Worm (Caenorhabditis elegans): Measurements from ENCODE around the gene T12A7.10.
A peak's percentile ranks its signal among the peaks of the same experiment; 100 is the strongest.

The T12A7.10 gene

ce11 chrIV:11773692-11774225 is 18.9 kb upstream of the T12A7.10 start, which contains the start of gene lips-5:
Gene lips-5, minus strand, starts transcription at chrIV:11773742.
- no peak for TF ChIP-seq nhr-85 (tag)
- TF ChIP-seq elt-2 (tag; optimal IDR thresholded peaks at IDR 0.05): peak; percentile 30
- no peak for TF ChIP-seq grh-1 (GFP tag; IDR thresholded peaks at IDR 0.05)
- TF ChIP-seq unc-130 (tag; optimal IDR thresholded peaks at IDR 0.05): no peak
- TF ChIP-seq swsn-7 (tag; optimal IDR thresholded peaks at IDR 0.05): no peak

ce11 chrIV:11772119-11772518 is 17.2 kb upstream of the T12A7.10 start:
- TF ChIP-seq elt-2 (tag; optimal IDR thresholded peaks at IDR 0.05): no peak
- no peak for TF ChIP-seq egl-13 (tag; optimal IDR thresholded peaks at IDR 0.05)
- TF ChIP-seq lir-3 (tag; optimal IDR thresholded peaks at IDR 0.05; ENCODE audit: poor library complexity): no peak
- TF ChIP-seq efl-1 (optimal IDR thresholded peaks at IDR 0.05): no peak
- TF ChIP-seq efl-1 (GFP tag; optimal IDR thresholded peaks at IDR 0.05 in 1 of 2): peak in 1 of 2 experiments; percentile 94
- no peak for TF ChIP-seq dsc-1 (tag; optimal IDR thresholded peaks at IDR 0.05)

- TF ChIP-seq ztf-11 (tag; optimal IDR thresholded peaks at IDR 0.05): no peak
- TF ChIP-seq lin-14 (GFP tag; optimal IDR thresholded peaks at IDR 0.05): peak; percentile 10
- peak; percentile 70 for TF ChIP-seq tlp-1 (tag; optimal IDR thresholded peaks at IDR 0.05)
- peak; percentile 84 for TF ChIP-seq pqm-1 (tag; optimal IDR thresholded peaks at IDR 0.05)
- TF ChIP-seq elt-2 (tag; optimal IDR thresholded peaks at IDR 0.05): peak; percentile 82
Measured at ce11 chrIV:11771064-11771463, 16.2 kb upstream of the T12A7.10 start.

- TF ChIP-seq ceh-90 (tag; optimal IDR thresholded peaks at IDR 0.05): no peak
- no peak for TF ChIP-seq ama-1 (optimal IDR thresholded peaks at IDR 0.05)
- no peak for TF ChIP-seq sptf-1 (tag; optimal IDR thresholded peaks at IDR 0.05)
Measured at ce11 chrIV:11769769-11770168, 14.9 kb upstream of the T12A7.10 start.

ce11 chrIV:11765507-11765906 is 10.6 kb upstream of the T12A7.10 start:
- TF ChIP-seq dsc-1 (tag; optimal IDR thresholded peaks at IDR 0.05) (peak; percentile 85), ztf-11 (tag; optimal IDR thresholded peaks at IDR 0.05) (no peak), mep-1 (tag; optimal IDR thresholded peaks at IDR 0.05) (peak; percentile 28), ama-1 (optimal IDR thresholded peaks at IDR 0.05) (no peak), hlh-4 (tag; optimal IDR thresholded peaks at IDR 0.05) (no peak), sox-4 (tag; optimal IDR thresholded peaks at IDR 0.05) (peak; percentile 3), mab-9 (GFP tag; IDR thresholded peaks at IDR 0.05) (no peak), nhr-20 (tag; optimal IDR thresholded peaks at IDR 0.05) (peak; percentile 42), fkh-10 (GFP tag; optimal IDR thresholded peaks at IDR 0.05) (peak; percentile 60), mdl-1 (tag; optimal IDR thresholded peaks at IDR 0.05) (no peak), swsn-7 (tag; optimal IDR thresholded peaks at IDR 0.05) (peak; percentile 73), ztf-4 (tag; optimal IDR thresholded peaks at IDR 0.05) (no peak), elt-3 (tag; optimal IDR thresholded peaks at IDR 0.05) (no peak), C16A3.4 (tag; optimal IDR thresholded peaks at IDR 0.05) (no peak), tbx-2 (tag; optimal IDR thresholded peaks at IDR 0.05) (peak; percentile 57), unc-30 (tag; optimal IDR thresholded peaks at IDR 0.05) (peak; percentile 35), nhr-76 (tag; optimal IDR thresholded peaks at IDR 0.05) (no peak), C04F5.9 (tag; optimal IDR thresholded peaks at IDR 0.05) (no peak), nhr-90 (tag; optimal IDR thresholded peaks at IDR 0.05; ENCODE audit: poor library complexity) (no peak), lsy-2 (tag; optimal IDR thresholded peaks at IDR 0.05) (peak; percentile 56 to 58), lin-39 (tag; optimal IDR thresholded peaks at IDR 0.05) (no peak), efl-1 (optimal IDR thresholded peaks at IDR 0.05) (peak in 1 of 2 experiments; percentile 31), efl-1 (GFP tag; optimal IDR thresholded peaks at IDR 0.05 in 1 of 2) (no peak), fos-1 (tag; optimal IDR thresholded peaks at IDR 0.05) (no peak), alr-1 (tag; optimal IDR thresholded peaks at IDR 0.05; ENCODE audit: borderline replicate concordance) (no peak), hlh-17 (GFP tag; optimal IDR thresholded peaks at IDR 0.05; ENCODE audit: borderline replicate concordance) (no peak), nhr-28 (tag; optimal IDR thresholded peaks at IDR 0.05) (no peak), ces-1 (GFP tag; optimal IDR thresholded peaks at IDR 0.05) (peak; percentile 47), nhr-77 (tag; optimal IDR thresholded peaks at IDR 0.05) (no peak), nhr-237 (tag; optimal IDR thresholded peaks at IDR 0.05) (no peak), hpl-2 (GFP tag; optimal IDR thresholded peaks at IDR 0.05) (no peak), aly-2 (tag; optimal IDR thresholded peaks at IDR 0.05) (no peak), unc-98 (GFP tag; IDR thresholded peaks at IDR 0.05) (no peak), nhr-71 (tag; optimal IDR thresholded peaks at IDR 0.05) (peak; percentile 86), lin-14 (GFP tag; optimal IDR thresholded peaks at IDR 0.05) (peak; percentile 94)

Data from whole organism, L1 larva.